Fruit fly (Drosophila melanogaster) whole organism, pupa: ENCODE measurements around the gene CG34265.

ENCODE experiments used
- CG12605 ChIP-seq: fragments of 200-800 bp; sonication (Bioruptor generic); IDR thresholded peaks from 2 replicates; pipeline ENCODE4 v1.3.6; 2022; ENCODE audit warnings: missing biosample characterization, missing genetic modification characterization
- CG13204 ChIP-seq: fragments of 200-800 bp; sonication (Bioruptor generic); optimal IDR thresholded peaks from 2 replicates; lab custom pipeline; 2018; ENCODE audit warnings: missing biosample characterization, mild to moderate bottlenecking, missing genetic modification characterization, moderate library complexity
- CG14655 ChIP-seq: fragments of 200-800 bp; sonication (Bioruptor generic); optimal IDR thresholded peaks from 3 replicates; lab custom pipeline; 2017; ENCODE audit warnings: mild to moderate bottlenecking, missing biosample characterization, missing genetic modification reagents, missing genetic modification characterization
- CG17806 ChIP-seq: fragments of 200-800 bp; sonication (Bioruptor generic); optimal IDR thresholded peaks from 2 replicates; lab custom pipeline; 2018; ENCODE audit warnings: missing biosample characterization, mild to moderate bottlenecking, missing genetic modification characterization, moderate library complexity
- CG32121 ChIP-seq: fragments of 200-800 bp; sonication (Bioruptor generic); IDR thresholded peaks from 2 replicates; pipeline ENCODE4 v1.3.6; 2022; ENCODE audit warnings: missing biosample characterization, missing genetic modification characterization
- CG9948 ChIP-seq: fragments of 200-800 bp; sonication (Bioruptor generic); optimal IDR thresholded peaks from 2 replicates; lab custom pipeline; 2018; ENCODE audit warnings: missing biosample characterization, mild to moderate bottlenecking, missing genetic modification characterization, moderate library complexity
- EcR ChIP-seq: fragments of 200-800 bp; sonication (Bioruptor generic); optimal IDR thresholded peaks from 3 replicates; lab custom pipeline; 2019; ENCODE audit warnings: missing biosample characterization, missing genetic modification characterization, mild to moderate bottlenecking, moderate library complexity, missing genetic modification reagents
- Ets98B ChIP-seq: fragments of 200-800 bp; sonication (Bioruptor generic); IDR thresholded peaks from 2 replicates; pipeline ENCODE4 v1.3.6; 2022; ENCODE audit warnings: missing biosample characterization, missing genetic modification characterization
- Pif1B ChIP-seq: fragments of 200-800 bp; sonication (Bioruptor generic); optimal IDR thresholded peaks from 3 replicates; lab custom pipeline; 2016; ENCODE audit warnings: missing biosample characterization, missing genetic modification characterization

DNA sequence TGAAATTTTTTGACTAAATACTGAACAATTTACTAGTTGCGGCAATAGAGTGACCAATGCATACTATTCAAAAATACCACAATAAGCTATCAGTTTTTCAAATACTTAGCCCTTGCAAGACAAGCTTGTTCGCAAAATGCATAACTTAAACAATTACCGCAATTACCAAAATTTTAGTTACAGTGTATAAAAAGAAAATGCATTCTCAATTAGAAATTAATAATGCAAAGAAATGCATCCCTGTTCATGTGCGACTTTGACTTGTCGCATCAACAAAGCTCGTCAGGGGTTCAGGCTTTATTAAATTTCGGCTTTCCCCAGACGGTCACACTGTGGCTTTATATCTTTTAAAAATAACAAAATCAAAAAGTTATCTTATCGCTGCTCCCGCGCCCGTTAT is 49.4 kb upstream of the CG34265 start, which contains the start of the genes hob and nSMase:
- TF ChIP-seq CG14655 (GFP tag; lab: Kevin White, UChicago) (no peak), EcR (GFP tag; lab: Kevin White, UChicago) (no peak), Ets98B (GFP tag; lab: Robert Waterston, UW) (no peak), CG9948 (no peak), CG17806 (tag; lab: Kevin White, UChicago) (no peak), Pif1B (no peak), CG13204 (no peak), CG12605 (no peak), CG32121 (GFP tag; lab: Robert Waterston, UW) (no peak)
